Fruit fly (Drosophila melanogaster) whole organism, prepupa: ENCODE results near the gene CG7829.
A peak's percentile ranks its signal among the peaks of the same experiment; 100 is the strongest.

Experiments
- Blimp-1 ChIP-seq: fragments of 200-800 bp; sonication (Bioruptor generic); optimal IDR thresholded peaks from 3 replicates; lab custom pipeline; 2017; ENCODE audit warnings: missing biosample characterization, missing genetic modification characterization, mild to moderate bottlenecking, moderate library complexity, missing genetic modification reagents
- CG10631 ChIP-seq: fragments of 200-800 bp; sonication (Bioruptor generic); optimal IDR thresholded peaks from 2 replicates; lab custom pipeline; 2016; ENCODE audit warnings: missing biosample characterization, missing genetic modification characterization
- CG11294 ChIP-seq: fragments of 200-800 bp; sonication (Bioruptor generic); IDR thresholded peaks from 2 replicates; pipeline ENCODE4 v1.3.6; 2022; ENCODE audit warnings: missing biosample characterization, missing genetic modification characterization
- CG11762 ChIP-seq: fragments of 200-800 bp; sonication (Bioruptor generic); optimal IDR thresholded peaks from 3 replicates; lab custom pipeline; 2016; ENCODE audit warnings: missing biosample characterization, missing genetic modification characterization; ENCODE audit not compliant: insufficient read depth
- CG15336 ChIP-seq: fragments of 200-800 bp; sonication (Bioruptor generic); IDR thresholded peaks from 2 replicates; pipeline ENCODE4 v1.3.6; 2022; ENCODE audit warnings: missing biosample characterization, missing genetic modification characterization
- CG1621 ChIP-seq: fragments of 200-800 bp; sonication (Bioruptor generic); optimal IDR thresholded peaks from 3 replicates; lab custom pipeline; 2018; ENCODE audit warnings: missing biosample characterization, mild to moderate bottlenecking, missing genetic modification characterization
- CG16779 ChIP-seq: fragments of 200-800 bp; sonication (Bioruptor generic); optimal IDR thresholded peaks from 3 replicates; lab custom pipeline; 2017; ENCODE audit warnings: missing biosample characterization, mild to moderate bottlenecking, missing genetic modification characterization
- CG3032 ChIP-seq: fragments of 200-800 bp; optimal IDR thresholded peaks from 2 replicates; lab custom pipeline; 2019; ENCODE audit warnings: missing biosample characterization, mild to moderate bottlenecking, missing genetic modification characterization, moderate library complexity
- CG31627 ChIP-seq: fragments of 200-800 bp; sonication (Bioruptor generic); optimal IDR thresholded peaks from 3 replicates; lab custom pipeline; 2016; ENCODE audit warnings: missing biosample characterization, missing genetic modification characterization
- CG32006 ChIP-seq: fragments of 200-800 bp; sonication (Bioruptor generic); optimal IDR thresholded peaks from 3 replicates; lab custom pipeline; 2017; ENCODE audit warnings: missing biosample characterization, mild to moderate bottlenecking, missing genetic modification characterization
- CG34406 ChIP-seq: fragments of 200-800 bp; sonication (Bioruptor generic); optimal IDR thresholded peaks from 3 replicates; lab custom pipeline; 2016; ENCODE audit warnings: missing biosample characterization, missing genetic modification characterization
- CG3919 ChIP-seq: fragments of 200-800 bp; sonication (Bioruptor generic); optimal IDR thresholded peaks from 3 replicates; lab custom pipeline; 2016; ENCODE audit warnings: missing biosample characterization, missing genetic modification characterization
- CG6276 ChIP-seq: fragments of 200-800 bp; sonication (Bioruptor generic); optimal IDR thresholded peaks from 2 replicates; lab custom pipeline; 2017; ENCODE audit warnings: missing biosample characterization, mild to moderate bottlenecking, missing genetic modification characterization
- CG6808 ChIP-seq: fragments of 200-800 bp; sonication (Bioruptor generic); optimal IDR thresholded peaks from 3 replicates; lab custom pipeline; 2017; ENCODE audit warnings: missing biosample characterization, missing genetic modification characterization, mild to moderate bottlenecking, moderate library complexity, missing genetic modification reagents
- CG7368 ChIP-seq: fragments of 200-800 bp; sonication (Bioruptor generic); optimal IDR thresholded peaks from 3 replicates; lab custom pipeline; 2016; ENCODE audit warnings: missing biosample characterization, missing genetic modification characterization
- CG8119 ChIP-seq: fragments of 200-800 bp; sonication (Bioruptor generic); IDR thresholded peaks from 3 replicates; pipeline ENCODE4 v1.3.6; 2022; ENCODE audit warnings: missing biosample characterization, missing genetic modification characterization
- CG8319 ChIP-seq: fragments of 200-800 bp; sonication (Bioruptor generic); optimal IDR thresholded peaks from 3 replicates; lab custom pipeline; 2016; ENCODE audit warnings: missing biosample characterization, missing genetic modification characterization
- CG8632 ChIP-seq: fragments of 200-800 bp; sonication (Bioruptor generic); optimal IDR thresholded peaks from 3 replicates; lab custom pipeline; 2016; ENCODE audit warnings: missing biosample characterization, missing genetic modification characterization
- CG9139 ChIP-seq: fragments of 200-800 bp; sonication (Bioruptor generic); optimal IDR thresholded peaks from 3 replicates; lab custom pipeline; 2017; ENCODE audit warnings: missing biosample characterization, mild to moderate bottlenecking, missing genetic modification characterization
- Eip75B ChIP-seq: fragments of 200-800 bp; sonication (Bioruptor generic); optimal IDR thresholded peaks from 3 replicates; lab custom pipeline; 2016; ENCODE audit warnings: missing biosample characterization, missing genetic modification characterization
- Eip78C ChIP-seq: fragments of 200-800 bp; sonication (Bioruptor generic); peaks from one replicate; lab custom pipeline; 2016; ENCODE audit warnings: missing biosample characterization, missing genetic modification characterization
- Eip93F ChIP-seq: fragments of 200-800 bp; sonication (Bioruptor generic); optimal IDR thresholded peaks from 2 replicates; lab custom pipeline; 2016; ENCODE audit warnings: missing biosample characterization, mild to moderate bottlenecking, missing genetic modification characterization
- Ets21C ChIP-seq: fragments of 200-800 bp; sonication (Bioruptor generic); optimal IDR thresholded peaks from 3 replicates; lab custom pipeline; 2016; ENCODE audit warnings: missing biosample characterization, missing genetic modification characterization
- Ets96B ChIP-seq: fragments of 200-800 bp; optimal IDR thresholded peaks from 2 replicates; lab custom pipeline; 2019; ENCODE audit warnings: missing biosample characterization, mild to moderate bottlenecking, missing genetic modification characterization, moderate library complexity
- Gug ChIP-seq: fragments of 200-800 bp; sonication (Bioruptor generic); IDR thresholded peaks from 2 replicates; pipeline ENCODE4 v1.3.6; 2022; ENCODE audit warnings: missing biosample characterization, missing genetic modification characterization
- Hr38 ChIP-seq: sonication (Bioruptor generic); optimal IDR thresholded peaks from 2 replicates; lab custom pipeline; 2016; ENCODE audit warnings: missing biosample characterization, missing genetic modification characterization
- Hr4 ChIP-seq: fragments of 200-800 bp; sonication (Bioruptor generic); optimal IDR thresholded peaks from 3 replicates; lab custom pipeline; 2016; ENCODE audit warnings: missing biosample characterization, missing genetic modification characterization
- Lpt ChIP-seq: fragments of 200-800 bp; sonication (Bioruptor generic); optimal IDR thresholded peaks from 3 replicates; lab custom pipeline; 2016; ENCODE audit warnings: missing biosample characterization, missing genetic modification characterization
- OdsH ChIP-seq: fragments of 200-800 bp; sonication (Bioruptor generic); optimal IDR thresholded peaks from 3 replicates; lab custom pipeline; 2016; ENCODE audit warnings: missing biosample characterization, missing genetic modification characterization
- Smox ChIP-seq: fragments of 200-800 bp; sonication (Bioruptor generic); optimal IDR thresholded peaks from 3 replicates; lab custom pipeline; 2016; ENCODE audit warnings: missing biosample characterization, missing genetic modification characterization
- Sox102F ChIP-seq: fragments of 200-800 bp; sonication (Bioruptor generic); optimal IDR thresholded peaks from 2 replicates; lab custom pipeline; 2016; ENCODE audit warnings: missing biosample characterization, mild to moderate bottlenecking, missing genetic modification characterization
- Sox14 ChIP-seq: fragments of 200-800 bp; sonication (Bioruptor generic); optimal IDR thresholded peaks from 3 replicates; lab custom pipeline; 2016; ENCODE audit warnings: missing biosample characterization, missing genetic modification characterization
- Sox15 ChIP-seq: fragments of 200-800 bp; sonication (Bioruptor generic); optimal IDR thresholded peaks from 3 replicates; lab custom pipeline; 2016; ENCODE audit warnings: missing biosample characterization, missing genetic modification characterization
- achi ChIP-seq: fragments of 200-800 bp; sonication (Bioruptor generic); optimal IDR thresholded peaks from 3 replicates; lab custom pipeline; 2016; ENCODE audit warnings: missing biosample characterization, missing genetic modification characterization
- acj6 ChIP-seq: fragments of 200-800 bp; sonication (Bioruptor generic); optimal IDR thresholded peaks from 3 replicates; lab custom pipeline; 2016; ENCODE audit warnings: missing biosample characterization, missing genetic modification characterization
- eg ChIP-seq: fragments of 200-800 bp; sonication (Bioruptor generic); IDR thresholded peaks from 3 replicates; pipeline ENCODE4 v1.3.6; 2022; ENCODE audit warnings: missing biosample characterization, missing genetic modification characterization
- esn ChIP-seq: fragments of 200-800 bp; sonication (Bioruptor generic); optimal IDR thresholded peaks from 2 replicates; lab custom pipeline; 2016; ENCODE audit warnings: missing biosample characterization, mild to moderate bottlenecking, missing genetic modification characterization, moderate library complexity
- fd59A ChIP-seq: fragments of 200-800 bp; sonication (Bioruptor generic); optimal IDR thresholded peaks from 2 replicates; lab custom pipeline; 2017; ENCODE audit warnings: missing biosample characterization, mild to moderate bottlenecking, missing genetic modification characterization, missing genetic modification reagents
- fkh ChIP-seq: fragments of 200-800 bp; sonication (Bioruptor generic); optimal IDR thresholded peaks from 3 replicates; lab custom pipeline; 2017; ENCODE audit warnings: missing biosample characterization, mild to moderate bottlenecking, missing genetic modification characterization, moderate library complexity
- salr ChIP-seq, 2 experiments: fragments of 200-800 bp; sonication (Bioruptor generic); optimal IDR thresholded peaks; 3 replicates each; lab custom pipeline; 2016 to 2018; ENCODE audit warnings: missing biosample characterization in 2 of 2, missing genetic modification characterization in 2 of 2, mild to moderate bottlenecking in 1 of 2
- ss ChIP-seq, 2 experiments: fragments of 200-800 bp; sonication (Bioruptor generic); optimal IDR thresholded peaks; 2 replicates in 1 of 2; 3 replicates in 1 of 2; lab custom pipeline; 2017 to 2018; ENCODE audit warnings: mild to moderate bottlenecking in 2 of 2, missing biosample characterization in 2 of 2, missing genetic modification characterization in 2 of 2, moderate library complexity in 1 of 2
- topi ChIP-seq: fragments of 200-800 bp; sonication (Bioruptor generic); optimal IDR thresholded peaks from 3 replicates; lab custom pipeline; 2016; ENCODE audit warnings: missing biosample characterization, missing genetic modification characterization

CG7829 gene

dm6 chr3R:29817664-29818063 is at the start of gene CG7829:
Gene CG7829 (minus strand): TSS chr3R:29817764.
- TF ChIP-seq CG16779 (no peak), fd59A (no peak), CG11762 (GFP tag; lab: Kevin White, UChicago) (no peak), CG11294 (GFP tag; lab: Robert Waterston, UW) (no peak), esn (GFP tag; lab: Kevin White, UChicago) (no peak)

- TF ChIP-seq fkh (GFP tag; lab: Kevin White, UChicago), result peak; percentile 42
- no peak for TF ChIP-seq CG11294 (GFP tag; lab: Robert Waterston, UW)
- TF ChIP-seq, all 60 proteins: peak for 1
Observed at dm6 chr3R:29866706-29867105, 49.1 kb upstream of the CG7829 start.

dm6 chr3R:29862795-29863194 is 45.2 kb upstream of the CG7829 start:
- TF ChIP-seq acj6 (GFP tag; lab: Kevin White, UChicago), result no peak
- TF ChIP-seq Eip75B (GFP tag; lab: Kevin White, UChicago), result no peak
- TF ChIP-seq CG11762 (GFP tag; lab: Kevin White, UChicago), result no peak
- no peak for TF ChIP-seq CG31627 (GFP tag; lab: Kevin White, UChicago)
- no peak for TF ChIP-seq Blimp-1 (GFP tag; lab: Kevin White, UChicago)
- no peak for TF ChIP-seq ss (GFP tag; optimal IDR thresholded peaks at IDR 0.05; lab: Kevin White, UChicago)
- no peak for TF ChIP-seq Hr4 (GFP tag; lab: Kevin White, UChicago)
- no peak for TF ChIP-seq CG15336

- peak; percentile 35 for TF ChIP-seq fkh (GFP tag; lab: Kevin White, UChicago)
- TF ChIP-seq CG10631 (GFP tag; lab: Kevin White, UChicago), result no peak
- peak; percentile 72 for TF ChIP-seq Ets96B
- no peak for TF ChIP-seq CG16779
- TF ChIP-seq Eip78C (GFP tag; lab: Kevin White, UChicago), result peak; percentile 79
- peak; percentile 23 for TF ChIP-seq CG3919 (GFP tag; lab: Kevin White, UChicago)
- TF ChIP-seq Lpt (GFP tag; lab: Kevin White, UChicago), result peak; percentile 6
- no peak for TF ChIP-seq Eip75B (GFP tag; lab: Kevin White, UChicago)
- no peak for TF ChIP-seq CG9139 (GFP tag; lab: Kevin White, UChicago)
- no peak for TF ChIP-seq Sox15 (GFP tag; lab: Kevin White, UChicago)
- TF ChIP-seq CG11762 (GFP tag; lab: Kevin White, UChicago), result peak; percentile 45
- no peak for TF ChIP-seq Hr38 (GFP tag; lab: Kevin White, UChicago)
- TF ChIP-seq CG34406 (GFP tag; lab: Kevin White, UChicago), result peak; percentile 11
- TF ChIP-seq esn (GFP tag; lab: Kevin White, UChicago), result peak; percentile 50
- TF ChIP-seq CG6276 (GFP tag; lab: Kevin White, UChicago), result no peak
- no peak for TF ChIP-seq Eip93F
- no peak for TF ChIP-seq CG8632 (GFP tag; lab: Kevin White, UChicago)
- no peak for TF ChIP-seq Sox102F (GFP tag; lab: Kevin White, UChicago)
- TF ChIP-seq topi (GFP tag; lab: Kevin White, UChicago), result peak; percentile 20
- peak; percentile 50 for TF ChIP-seq Blimp-1 (GFP tag; lab: Kevin White, UChicago)
- TF ChIP-seq CG3032 (tag; lab: Kevin White, UChicago), result peak; percentile 47
- peak; percentile 10 for TF ChIP-seq Sox14 (GFP tag; lab: Kevin White, UChicago)
- no peak for TF ChIP-seq Ets21C (GFP tag; lab: Kevin White, UChicago)
- TF ChIP-seq CG32006 (GFP tag; lab: Kevin White, UChicago), result no peak
- TF ChIP-seq CG8119 (GFP tag; lab: Robert Waterston, UW), result 0 out of 3 replicates have a peak, but pooled peaks have one; percentile 30
- TF ChIP-seq acj6 (GFP tag; lab: Kevin White, UChicago), result peak; percentile 12
- TF ChIP-seq CG6808 (GFP tag; lab: Kevin White, UChicago), result no peak
- no peak for TF ChIP-seq CG8319 (GFP tag; lab: Kevin White, UChicago)
- TF ChIP-seq OdsH, result no peak
- peak; percentile 3 for TF ChIP-seq CG1621 (tag; lab: Kevin White, UChicago)
- no peak for TF ChIP-seq Hr4 (GFP tag; lab: Kevin White, UChicago)
- no peak for TF ChIP-seq Smox (GFP tag; lab: Kevin White, UChicago)
- peak; percentile 59 for TF ChIP-seq Gug (GFP tag; lab: Robert Waterston, UW)
- TF ChIP-seq ss (GFP tag; optimal IDR thresholded peaks at IDR 0.05; lab: Kevin White, UChicago), result peak; percentile 12 to 42
- no peak for TF ChIP-seq eg
- peak in 1 of 2 experiments; percentile 17 for TF ChIP-seq salr (GFP tag; optimal IDR thresholded peaks at IDR 0.05; lab: Kevin White, UChicago)
- TF ChIP-seq CG7368, result no peak
- peak; percentile 100 for TF ChIP-seq achi
Observed at dm6 chr3R:29861432-29862249, 44.1 kb upstream of the CG7829 start, which contains the start of the genes CG15514 and RpS8. Gene CG15514 (minus strand): TSS chr3R:29861494. Gene RpS8 (plus strand): TSS chr3R:29861582.
